Worm (Caenorhabditis elegans): ENCODE results near the gene scl-27.

The scl-27 gene

DNA sequence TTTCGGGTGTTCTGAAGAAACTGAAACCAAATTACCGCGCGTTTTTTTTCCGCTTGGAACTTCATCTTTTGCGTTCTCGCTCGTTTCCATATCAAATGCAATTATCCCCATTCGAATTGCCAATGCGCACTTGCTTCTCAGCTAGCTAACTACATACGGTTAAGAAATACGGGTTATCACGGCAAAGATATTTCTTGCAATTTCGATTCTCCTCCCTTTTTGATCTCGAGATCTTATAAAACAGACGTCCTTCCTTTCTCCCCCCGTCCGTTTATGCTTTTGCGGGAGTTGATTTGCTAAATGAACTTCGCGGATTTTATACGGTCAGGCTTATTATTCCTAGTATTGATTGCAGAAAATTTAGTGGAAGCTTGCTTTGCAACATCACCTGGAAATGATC, 29.0 kb downstream of the scl-27 start, which contains the start of gene B0554.4:
Gene B0554.4, plus strand, starts transcription at position 301 of the 400 bp plus-strand sequence.
- TF ChIP-seq lin-13 (tag; optimal IDR thresholded peaks at IDR 0.05): no peak
- TF ChIP-seq zip-8 (tag; optimal IDR thresholded peaks at IDR 0.05): no peak
- TF ChIP-seq sptf-1 (tag; optimal IDR thresholded peaks at IDR 0.05): no peak
- TF ChIP-seq mep-1 (tag; optimal IDR thresholded peaks at IDR 0.05): no peak
- TF ChIP-seq ham-2 (GFP tag; optimal IDR thresholded peaks at IDR 0.05): no peak
- no peak for TF ChIP-seq blmp-1 (tag; optimal IDR thresholded peaks at IDR 0.05)
- no peak for TF ChIP-seq nhr-2 (tag; optimal IDR thresholded peaks at IDR 0.05)
- no peak for TF ChIP-seq elt-3 (tag; optimal IDR thresholded peaks at IDR 0.05)
- no peak for TF ChIP-seq unc-39 (tag; optimal IDR thresholded peaks at IDR 0.05)
- TF ChIP-seq unc-120 (tag; optimal IDR thresholded peaks at IDR 0.05; ENCODE audit: poor library complexity, severe bottlenecking): no peak
- no peak for TF ChIP-seq cnd-1 (tag; optimal IDR thresholded peaks at IDR 0.05)
- no peak for TF ChIP-seq snpc-4 (tag; optimal IDR thresholded peaks at IDR 0.05)
- no peak for TF ChIP-seq M03D4.4 (tag; optimal IDR thresholded peaks at IDR 0.05)
- TF ChIP-seq tbx-8 (GFP tag; optimal IDR thresholded peaks at IDR 0.05): no peak
- no peak for TF ChIP-seq ceh-43 (GFP tag; optimal IDR thresholded peaks at IDR 0.05)

- TF ChIP-seq nhr-76 (tag; optimal IDR thresholded peaks at IDR 0.05): no peak
- no peak for TF ChIP-seq flh-1 (GFP tag; optimal IDR thresholded peaks at IDR 0.05)
- TF ChIP-seq drap-1 (GFP tag; optimal IDR thresholded peaks at IDR 0.05): no peak
- TF ChIP-seq nhr-237 (tag; optimal IDR thresholded peaks at IDR 0.05): no peak
- TF ChIP-seq blmp-1 (tag; optimal IDR thresholded peaks at IDR 0.05): no peak
- no peak for TF ChIP-seq hlh-1 (tag; optimal IDR thresholded peaks at IDR 0.05)
- no peak for TF ChIP-seq unc-39 (tag; optimal IDR thresholded peaks at IDR 0.05)
- TF ChIP-seq mep-1 (tag; optimal IDR thresholded peaks at IDR 0.05): no peak
- no peak for TF ChIP-seq lin-32 (GFP tag; optimal IDR thresholded peaks at IDR 0.05)
- no peak for TF ChIP-seq lin-13 (tag; optimal IDR thresholded peaks at IDR 0.05)
- no peak for TF ChIP-seq zip-8 (tag; optimal IDR thresholded peaks at IDR 0.05)
- no peak for TF ChIP-seq sptf-1 (tag; optimal IDR thresholded peaks at IDR 0.05)
- TF ChIP-seq ceh-39 (tag; optimal IDR thresholded peaks at IDR 0.05): no peak
- TF ChIP-seq ces-1 (GFP tag; optimal IDR thresholded peaks at IDR 0.05): no peak
- no peak for TF ChIP-seq snpc-4 (tag; optimal IDR thresholded peaks at IDR 0.05)
- TF ChIP-seq mab-5 (tag; optimal IDR thresholded peaks at IDR 0.05): no peak
Measured at ce11 chrV:432991-433390, 33.2 kb downstream of the scl-27 start.

- TF ChIP-seq blmp-1 (tag; optimal IDR thresholded peaks at IDR 0.05) (no peak), elt-1 (tag; optimal IDR thresholded peaks at IDR 0.05; ENCODE audit: borderline replicate concordance, insufficient read depth) (no peak), lsy-2 (tag; optimal IDR thresholded peaks at IDR 0.05) (no peak), ceh-83 (GFP tag; optimal IDR thresholded peaks at IDR 0.05) (no peak), M03D4.4 (tag; optimal IDR thresholded peaks at IDR 0.05) (no peak), mab-5 (tag; optimal IDR thresholded peaks at IDR 0.05) (no peak), unc-39 (tag; optimal IDR thresholded peaks at IDR 0.05) (no peak), lin-13 (tag; optimal IDR thresholded peaks at IDR 0.05) (no peak), ceh-43 (GFP tag; optimal IDR thresholded peaks at IDR 0.05) (no peak), unc-120 (tag; optimal IDR thresholded peaks at IDR 0.05; ENCODE audit: poor library complexity, severe bottlenecking) (no peak), ceh-39 (tag; optimal IDR thresholded peaks at IDR 0.05) (no peak), bed-3 (GFP tag; optimal IDR thresholded peaks at IDR 0.05) (no peak), unc-62 (GFP tag; optimal IDR thresholded peaks at IDR 0.05) (no peak), sem-2 (GFP tag; optimal IDR thresholded peaks at IDR 0.05) (no peak), nhr-2 (tag; optimal IDR thresholded peaks at IDR 0.05) (no peak), sptf-1 (tag; optimal IDR thresholded peaks at IDR 0.05) (no peak), snpc-4 (tag; optimal IDR thresholded peaks at IDR 0.05) (no peak), hlh-1 (tag; optimal IDR thresholded peaks at IDR 0.05) (no peak), drap-1 (GFP tag; optimal IDR thresholded peaks at IDR 0.05) (no peak)
Measured at ce11 chrV:433898-434297, 34.1 kb downstream of the scl-27 start, which contains the start of gene B0554.2. Gene B0554.2, plus strand, starts transcription at chrV:434198.

- TF ChIP-seq mab-5 (tag; optimal IDR thresholded peaks at IDR 0.05): no peak
- TF ChIP-seq elt-3 (tag; optimal IDR thresholded peaks at IDR 0.05): no peak
- no peak for TF ChIP-seq flh-1 (GFP tag; optimal IDR thresholded peaks at IDR 0.05)
- TF ChIP-seq drap-1 (GFP tag; optimal IDR thresholded peaks at IDR 0.05): no peak
- no peak for TF ChIP-seq sem-2 (GFP tag; optimal IDR thresholded peaks at IDR 0.05)
- TF ChIP-seq nhr-2 (tag; optimal IDR thresholded peaks at IDR 0.05): no peak
- TF ChIP-seq hlh-1 (tag; optimal IDR thresholded peaks at IDR 0.05): no peak
- no peak for TF ChIP-seq lin-32 (GFP tag; optimal IDR thresholded peaks at IDR 0.05)
- TF ChIP-seq elt-1 (tag; optimal IDR thresholded peaks at IDR 0.05; ENCODE audit: borderline replicate concordance, insufficient read depth): no peak
- no peak for TF ChIP-seq nhr-12 (tag; optimal IDR thresholded peaks at IDR 0.05)
- no peak for TF ChIP-seq lin-13 (tag; optimal IDR thresholded peaks at IDR 0.05)
- TF ChIP-seq ham-2 (GFP tag; optimal IDR thresholded peaks at IDR 0.05): no peak
- TF ChIP-seq snpc-4 (tag; optimal IDR thresholded peaks at IDR 0.05): no peak
- no peak for TF ChIP-seq ceh-39 (tag; optimal IDR thresholded peaks at IDR 0.05)
- no peak for TF ChIP-seq mep-1 (tag; optimal IDR thresholded peaks at IDR 0.05)
- no peak for TF ChIP-seq unc-120 (tag; optimal IDR thresholded peaks at IDR 0.05; ENCODE audit: poor library complexity, severe bottlenecking)
- TF ChIP-seq blmp-1 (tag; optimal IDR thresholded peaks at IDR 0.05): no peak
Measured at ce11 chrV:438094-438493, 38.3 kb downstream of the scl-27 start, which contains the start of gene B0554.1. Gene B0554.1, plus strand, starts transcription at chrV:438394.

All from whole organism, mixed stage, embryonic.